Worm (Caenorhabditis elegans): ENCODE results near the gene C35A5.10.

Gene C35A5.10

DNA sequence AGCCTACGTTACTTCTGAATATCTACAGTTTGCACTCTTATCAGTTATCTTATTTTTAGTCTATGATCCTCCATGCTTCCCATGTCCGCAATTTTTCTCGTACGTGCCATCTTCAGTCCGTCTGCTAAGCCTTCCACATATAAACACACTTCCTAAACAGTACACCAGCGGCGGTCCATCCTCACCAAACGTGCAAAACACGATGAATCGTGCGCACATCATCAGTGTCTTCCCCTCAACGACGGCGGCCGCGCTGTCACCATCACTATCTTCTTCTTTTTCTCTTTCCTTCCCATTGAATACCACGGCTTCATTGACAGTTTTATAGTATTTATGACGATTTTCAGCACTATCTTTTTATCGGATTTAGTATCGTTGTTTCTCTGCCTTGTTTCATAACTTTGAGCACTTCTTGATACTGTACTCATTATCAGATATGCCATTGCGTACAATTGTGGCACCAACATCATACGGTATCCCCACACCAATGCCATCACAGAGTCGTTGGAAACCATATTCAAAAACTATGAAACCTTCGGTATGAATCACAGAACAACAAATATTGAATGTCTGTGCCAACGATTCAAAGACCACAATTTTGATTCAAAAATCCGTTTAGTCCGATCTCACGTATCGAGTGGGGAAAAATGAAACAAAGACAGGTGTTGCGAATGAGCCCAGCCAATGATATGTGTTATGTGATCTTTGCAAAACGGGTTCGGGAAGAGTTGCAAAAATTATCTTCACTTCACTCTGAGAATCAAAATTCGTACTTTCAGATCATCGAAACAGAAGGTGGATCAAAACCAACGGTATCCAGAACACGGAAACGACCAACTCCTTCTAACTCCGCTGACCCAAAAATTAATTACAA is 30.9 kb upstream of the C35A5.10 start:
- TF ChIP-seq him-1 (tag; optimal IDR thresholded peaks at IDR 0.05) = no peak
- TF ChIP-seq W03F9.2 (tag; optimal IDR thresholded peaks at IDR 0.05) = no peak
- no peak for TF ChIP-seq dao-5 (tag; optimal IDR thresholded peaks at IDR 0.05)

DNA sequence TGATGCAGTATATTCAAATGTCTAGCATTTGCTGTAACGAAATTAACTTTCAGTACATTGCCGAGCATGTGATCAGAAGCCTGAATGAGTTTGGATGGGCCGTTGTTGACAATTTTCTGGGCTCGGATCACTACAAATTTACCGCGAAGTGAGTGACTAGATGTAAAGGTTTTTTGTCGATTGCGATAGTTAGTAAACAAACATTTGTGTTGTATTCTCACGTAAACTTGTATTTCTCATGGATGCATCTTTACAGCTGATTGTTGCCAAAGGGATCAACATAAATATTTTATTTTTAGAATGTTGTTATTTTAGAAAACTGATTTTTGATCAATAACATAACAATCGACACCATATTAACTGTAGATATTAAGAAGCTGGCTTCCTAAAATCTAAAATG is 30.0 kb upstream of the C35A5.10 start:
- TF ChIP-seq W03F9.2 (tag; optimal IDR thresholded peaks at IDR 0.05) (no peak), dao-5 (tag; optimal IDR thresholded peaks at IDR 0.05) (no peak), him-1 (tag; optimal IDR thresholded peaks at IDR 0.05) (no peak)

DNA sequence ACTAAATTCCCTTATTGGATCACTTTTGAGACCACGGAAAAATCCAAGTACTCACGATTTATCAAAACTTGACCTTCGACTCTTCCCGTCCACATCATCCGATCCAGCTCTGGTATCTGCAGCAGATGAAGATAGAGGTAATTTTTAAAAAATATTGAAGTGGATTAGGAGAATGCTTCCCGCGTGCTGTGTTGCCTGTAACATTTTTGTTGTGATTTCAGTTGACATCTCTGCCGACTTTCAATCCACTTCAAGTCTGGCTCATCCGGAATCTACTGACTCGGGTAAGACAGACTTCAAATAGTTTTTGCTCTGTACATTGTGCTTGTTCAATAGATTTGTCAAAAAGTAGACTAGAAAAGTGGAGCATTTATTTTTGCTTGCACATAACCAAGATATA is 28.6 kb upstream of the C35A5.10 start:
- TF ChIP-seq W03F9.2 (tag; optimal IDR thresholded peaks at IDR 0.05) = no peak
- no peak for TF ChIP-seq dao-5 (tag; optimal IDR thresholded peaks at IDR 0.05)
- TF ChIP-seq him-1 (tag; optimal IDR thresholded peaks at IDR 0.05) = no peak

DNA sequence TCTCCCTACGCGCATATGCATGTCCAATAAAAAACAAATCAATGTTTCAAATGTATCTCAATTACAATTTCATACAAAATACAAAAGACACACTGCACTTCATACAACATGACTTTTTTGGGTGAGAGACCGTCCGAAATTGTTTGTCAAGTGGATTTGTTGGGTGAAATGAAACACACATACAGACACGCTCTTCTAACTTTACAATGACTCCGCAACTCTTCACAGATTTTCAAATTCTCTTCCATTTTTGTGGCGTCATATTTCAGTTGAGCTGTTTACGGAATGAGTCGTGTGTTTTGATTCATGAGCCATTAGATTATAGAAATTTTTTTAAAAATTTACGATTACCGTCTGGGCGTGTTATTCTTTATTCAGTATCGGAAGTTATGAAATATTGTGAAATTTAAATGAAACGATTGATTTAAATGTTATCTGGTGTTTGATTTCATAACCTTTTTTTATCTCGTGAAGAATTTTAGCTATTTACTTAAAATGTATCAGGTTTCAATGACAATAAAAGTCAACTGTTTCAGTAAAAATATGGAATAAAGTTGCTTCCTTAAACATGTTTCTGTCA is 27.0 kb upstream of the C35A5.10 start:
- TF ChIP-seq dao-5 (tag; optimal IDR thresholded peaks at IDR 0.05) (no peak), W03F9.2 (tag; optimal IDR thresholded peaks at IDR 0.05) (no peak), him-1 (tag; optimal IDR thresholded peaks at IDR 0.05) (peak; percentile 23)

DNA sequence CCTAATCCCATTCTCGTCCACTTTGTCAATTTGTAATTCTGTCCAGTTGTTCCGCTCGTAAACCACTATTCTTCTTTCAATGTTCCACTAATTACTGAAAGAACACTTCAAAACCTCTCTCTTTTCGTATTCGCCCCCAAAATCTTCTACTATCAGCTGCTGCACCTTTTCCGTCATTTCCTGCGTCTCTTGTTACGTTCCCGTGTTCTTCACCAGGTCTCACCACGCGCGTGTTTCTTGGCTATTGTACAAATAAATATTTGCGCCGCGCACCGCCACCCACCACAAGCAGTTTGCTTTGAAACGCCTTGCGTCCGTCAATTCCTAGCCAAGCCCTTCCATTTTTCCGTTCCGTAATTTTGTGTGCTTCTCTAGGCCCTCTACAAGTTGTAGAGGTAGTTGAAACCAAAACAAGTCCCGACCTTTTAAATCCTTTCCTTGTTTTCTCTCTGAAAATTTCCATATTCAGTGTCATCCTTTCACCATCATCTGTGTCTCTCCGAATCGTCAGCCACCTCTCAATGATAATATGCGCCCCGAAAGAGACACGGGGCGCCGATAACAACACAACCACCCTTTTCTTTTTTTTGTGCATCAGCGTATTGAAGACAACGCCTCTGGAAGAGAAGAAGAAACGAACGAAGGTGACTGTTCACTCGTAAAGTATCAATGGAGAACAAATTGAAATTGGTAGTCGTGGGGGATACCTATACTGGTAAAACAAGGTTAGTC is 25.7 kb upstream of the C35A5.10 start, which contains the start of the genes crp-1 and Y32F6B.9:
Gene crp-1 (plus strand): TSS at position 468 of the 732 bp plus-strand sequence.
Gene Y32F6B.9 (plus strand): TSS at position 603 of the 732 bp plus-strand sequence.
- TF ChIP-seq him-1 (tag; optimal IDR thresholded peaks at IDR 0.05) (no peak), dao-5 (tag; optimal IDR thresholded peaks at IDR 0.05) (no peak), W03F9.2 (tag; optimal IDR thresholded peaks at IDR 0.05) (no peak)

DNA sequence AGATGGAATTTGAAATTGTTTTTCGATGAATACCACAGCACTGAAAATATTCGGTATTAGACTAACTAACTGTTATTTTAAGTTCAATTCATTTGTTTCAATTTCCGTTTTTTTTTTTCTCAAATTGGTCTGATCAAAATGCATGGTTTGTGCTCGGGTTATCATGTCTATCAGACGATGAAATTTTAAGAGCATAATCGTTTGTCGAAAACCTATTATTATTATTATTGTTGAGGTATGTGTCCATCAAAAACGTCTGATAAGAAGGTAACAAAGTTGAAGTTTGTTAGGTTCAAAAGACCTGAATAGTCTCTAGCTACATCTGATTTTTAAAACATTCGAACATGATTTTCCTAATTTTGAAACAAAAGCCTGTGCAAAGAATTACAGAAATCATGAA is 20.0 kb upstream of the C35A5.10 start:
- TF ChIP-seq W03F9.2 (tag; optimal IDR thresholded peaks at IDR 0.05) (no peak), dao-5 (tag; optimal IDR thresholded peaks at IDR 0.05) (no peak), him-1 (tag; optimal IDR thresholded peaks at IDR 0.05) (no peak)

DNA sequence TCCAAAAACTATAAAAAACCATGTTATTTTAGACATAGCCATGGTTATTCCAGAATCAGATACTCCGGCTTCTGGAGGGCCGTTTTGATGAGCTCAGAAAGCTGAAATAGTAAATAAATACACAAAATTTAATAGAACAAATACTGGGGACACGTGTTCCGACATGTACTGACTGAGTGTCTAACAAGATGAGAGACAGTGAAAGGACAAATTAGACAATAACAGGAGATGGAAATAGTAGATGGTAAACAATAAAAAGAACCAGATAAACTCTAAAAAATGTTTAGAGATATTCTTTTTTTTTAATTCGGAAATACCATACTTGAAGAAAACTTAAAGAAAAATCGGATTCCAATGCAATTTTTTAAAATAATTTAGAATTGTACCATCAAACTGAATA is 19.4 kb upstream of the C35A5.10 start, which contains the start of gene Y32F6B.1:
Gene Y32F6B.1 (minus strand): TSS at position 101 of the 400 bp plus-strand sequence.
- TF ChIP-seq him-1 (tag; optimal IDR thresholded peaks at IDR 0.05) = no peak
- TF ChIP-seq dao-5 (tag; optimal IDR thresholded peaks at IDR 0.05) = no peak
- TF ChIP-seq W03F9.2 (tag; optimal IDR thresholded peaks at IDR 0.05) = no peak

DNA sequence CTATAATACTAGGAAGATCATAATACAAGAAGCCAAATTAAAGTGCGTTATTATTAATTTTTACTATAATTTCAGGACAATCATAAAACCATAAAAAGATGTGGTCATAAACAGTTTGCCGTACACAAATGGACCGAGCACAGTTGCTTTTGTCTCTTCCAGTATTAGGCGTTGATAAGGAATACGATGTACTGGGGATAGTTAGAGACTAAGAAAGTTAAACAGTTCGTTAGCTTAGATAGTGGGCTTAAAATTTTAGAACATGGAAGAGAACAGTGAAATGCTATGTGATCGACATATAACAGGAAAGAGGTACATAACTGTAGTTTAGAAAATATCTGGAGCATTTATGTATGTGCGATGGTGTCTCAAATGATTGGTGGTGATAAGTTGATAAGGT is 18.6 kb upstream of the C35A5.10 start:
- TF ChIP-seq dao-5 (tag; optimal IDR thresholded peaks at IDR 0.05) (no peak), W03F9.2 (tag; optimal IDR thresholded peaks at IDR 0.05) (no peak), him-1 (tag; optimal IDR thresholded peaks at IDR 0.05) (no peak)

DNA sequence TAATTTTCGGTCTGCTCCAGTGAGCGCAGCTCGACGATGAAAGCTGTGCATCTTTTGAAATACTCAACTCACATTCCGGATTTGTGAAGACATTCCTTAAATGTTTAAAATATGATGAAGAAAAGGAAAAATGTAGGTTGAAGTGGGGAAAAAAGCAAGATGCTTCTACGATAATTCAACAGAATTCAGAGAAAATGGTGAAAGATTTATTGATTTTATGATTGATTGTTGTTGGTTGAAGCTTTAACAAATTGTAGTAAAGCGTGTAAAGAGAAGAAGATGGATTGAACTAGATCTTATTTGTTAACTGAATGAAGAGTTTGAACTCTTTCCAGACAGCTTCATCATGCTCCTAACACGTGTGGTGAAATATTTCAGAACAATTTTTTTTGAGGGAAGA is 14.0 kb upstream of the C35A5.10 start, which contains the start of gene ncx-5:
Gene ncx-5 (minus strand): TSS at position 101 of the 400 bp plus-strand sequence.
- TF ChIP-seq dao-5 (tag; optimal IDR thresholded peaks at IDR 0.05) = no peak
- TF ChIP-seq W03F9.2 (tag; optimal IDR thresholded peaks at IDR 0.05) = no peak
- TF ChIP-seq him-1 (tag; optimal IDR thresholded peaks at IDR 0.05) = no peak

DNA sequence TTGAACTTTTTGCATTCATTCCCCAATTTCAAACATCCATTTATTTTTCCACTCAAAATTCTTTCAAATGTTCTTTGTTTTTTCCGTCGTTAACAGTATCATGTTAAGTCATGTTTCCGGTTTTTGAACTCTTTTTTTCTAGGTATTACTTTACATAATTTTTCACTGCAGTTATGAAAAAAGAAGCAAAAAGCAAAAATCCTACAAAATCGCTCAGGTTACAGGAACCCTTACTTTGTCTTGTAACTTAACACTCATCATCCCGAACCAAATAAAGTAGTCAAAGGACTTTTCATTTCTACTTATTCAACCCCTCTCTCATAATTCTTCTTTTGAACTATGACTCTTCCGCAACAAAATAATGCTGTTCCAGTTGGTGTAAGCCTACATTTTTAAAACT is 12.6 kb upstream of the C35A5.10 start, which contains the start of gene aqp-5:
Gene aqp-5 (plus strand): TSS at position 301 of the 400 bp plus-strand sequence.
- TF ChIP-seq W03F9.2 (tag; optimal IDR thresholded peaks at IDR 0.05) (no peak), him-1 (tag; optimal IDR thresholded peaks at IDR 0.05) (no peak), dao-5 (tag; optimal IDR thresholded peaks at IDR 0.05) (no peak)

DNA sequence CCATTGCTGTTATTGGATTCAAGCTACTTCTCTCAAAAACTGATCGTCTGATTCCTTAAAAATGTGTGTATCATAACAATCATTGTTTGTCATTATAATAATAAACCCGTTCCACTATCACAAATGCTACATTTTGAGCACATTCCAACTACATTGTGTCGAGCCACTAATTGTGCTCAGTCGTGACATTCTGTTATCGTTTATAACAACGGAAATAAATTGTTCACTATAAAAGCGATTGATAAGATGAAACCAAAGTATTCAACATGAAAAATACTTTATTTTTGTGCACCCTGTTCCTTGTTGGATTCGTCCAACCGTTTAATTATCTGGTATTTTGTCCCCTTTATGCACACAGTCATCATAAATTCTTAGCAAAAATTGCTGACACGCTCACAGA is 10.8 kb upstream of the C35A5.10 start, which contains the start of gene ugt-33:
Gene ugt-33 (plus strand): TSS at position 260 of the 400 bp plus-strand sequence.
- TF ChIP-seq him-1 (tag; optimal IDR thresholded peaks at IDR 0.05) (no peak), dao-5 (tag; optimal IDR thresholded peaks at IDR 0.05) (no peak), W03F9.2 (tag; optimal IDR thresholded peaks at IDR 0.05) (no peak)

DNA sequence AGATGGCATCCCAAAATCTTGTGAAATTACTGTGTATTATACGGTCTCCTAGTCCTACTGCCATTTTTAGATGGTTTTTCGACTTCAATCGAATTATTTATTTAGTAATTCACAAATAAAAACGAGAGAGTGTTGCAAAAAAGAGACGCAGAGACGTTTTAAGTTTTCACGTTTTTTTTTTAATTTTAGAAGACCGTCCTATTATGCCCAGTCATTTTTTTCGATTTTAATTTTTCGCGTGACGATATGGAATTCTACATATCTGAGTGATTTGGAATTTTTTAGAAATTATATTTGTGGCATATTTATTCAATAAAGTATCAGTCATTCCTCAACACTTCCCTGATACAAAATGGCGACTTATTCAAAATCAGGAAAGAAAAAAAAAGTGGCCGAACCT is 7.3 kb upstream of the C35A5.10 start, which contains the start of gene C35A5.4:
Gene C35A5.4 (plus strand): TSS at position 301 of the 400 bp plus-strand sequence.
- no peak for TF ChIP-seq dao-5 (tag; optimal IDR thresholded peaks at IDR 0.05)
- no peak for TF ChIP-seq him-1 (tag; optimal IDR thresholded peaks at IDR 0.05)
- no peak for TF ChIP-seq W03F9.2 (tag; optimal IDR thresholded peaks at IDR 0.05)

DNA sequence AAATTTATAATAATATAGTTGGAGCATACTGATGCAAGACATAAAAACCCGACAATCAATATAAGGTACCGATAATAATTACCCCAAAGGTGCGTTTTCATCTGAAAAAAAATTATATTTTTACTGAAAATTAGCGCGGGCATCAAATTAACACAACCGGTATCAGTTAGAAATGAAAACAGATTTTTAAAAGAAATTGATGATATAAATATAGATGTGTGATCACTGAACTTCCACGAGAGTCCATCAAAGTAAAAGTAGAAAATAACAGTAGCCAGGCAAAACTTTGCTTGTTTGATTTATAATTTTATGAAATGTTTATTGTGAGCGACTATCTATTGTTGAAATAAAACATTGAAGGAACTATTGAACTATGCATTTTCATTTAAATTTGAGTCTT is 2.7 kb upstream of the C35A5.10 start, which contains the start of gene C35A5.3:
Gene C35A5.3 (minus strand): TSS at position 101 of the 400 bp plus-strand sequence.
- no peak for TF ChIP-seq dao-5 (tag; optimal IDR thresholded peaks at IDR 0.05)

All from whole organism, L4/young adult.